Worm (Caenorhabditis elegans) whole organism, L2 larva: ENCODE data around the gene F26G5.1.
A peak's percentile ranks its signal among the peaks of the same experiment; 100 is the strongest.

Experiments used
- C34F6.9 ChIP-seq: fragments of 150-350 bp; optimal IDR thresholded peaks from 2 replicates; lab custom pipeline; 2014; ENCODE audit warnings: missing biosample characterization, missing genetic modification characterization
- F13H6.1 ChIP-seq: sonication (generic microtip); optimal IDR thresholded peaks from 2 replicates; lab custom pipeline; 2016; ENCODE audit warnings: missing genetic modification characterization, missing compliant biosample characterization
- Y55F3AM.14 ChIP-seq: fragments of 200-800 bp; sonication (Bioruptor generic); optimal IDR thresholded peaks from 2 replicates; lab custom pipeline; 2018; ENCODE audit warnings: mild to moderate bottlenecking, missing genetic modification characterization, missing compliant biosample characterization
- alr-1 ChIP-seq: fragments of 150-350 bp; optimal IDR thresholded peaks from 2 replicates; lab custom pipeline; 2014; ENCODE audit warnings: missing biosample characterization, missing genetic modification characterization
- aly-2 ChIP-seq: fragments of 150-350 bp; optimal IDR thresholded peaks from 2 replicates; lab custom pipeline; 2014; ENCODE audit warnings: missing biosample characterization, missing genetic modification characterization
- ceh-16 ChIP-seq: fragments of 150-350 bp; optimal IDR thresholded peaks from 2 replicates; lab custom pipeline; 2014; ENCODE audit warnings: missing biosample characterization, missing genetic modification characterization
- crh-2 ChIP-seq: sonication (generic microtip); optimal IDR thresholded peaks from 2 replicates; lab custom pipeline; 2017; ENCODE audit warnings: missing biosample characterization, missing genetic modification characterization
- egl-27 ChIP-seq: sonication (generic microtip); optimal IDR thresholded peaks from 3 replicates; lab custom pipeline; 2017; ENCODE audit warnings: missing biosample characterization, missing genetic modification reagents, missing genetic modification characterization
- elt-1 ChIP-seq: fragments of 150-350 bp; optimal IDR thresholded peaks from 2 replicates; lab custom pipeline; 2014; ENCODE audit warnings: missing biosample characterization, missing genetic modification characterization
- elt-3 ChIP-seq: sonication (generic microtip); optimal IDR thresholded peaks from 2 replicates; lab custom pipeline; 2017; ENCODE audit warnings: missing biosample characterization, missing genetic modification characterization
- fos-1 ChIP-seq: fragments of 150-350 bp; optimal IDR thresholded peaks from 2 replicates; lab custom pipeline; 2014; ENCODE audit warnings: missing biosample characterization, missing genetic modification characterization
- gmeb-1 ChIP-seq: fragments of 150-350 bp; optimal IDR thresholded peaks from 2 replicates; lab custom pipeline; 2014; ENCODE audit warnings: missing biosample characterization, missing genetic modification characterization
- lin-13 ChIP-seq: fragments of 150-350 bp; optimal IDR thresholded peaks from 2 replicates; lab custom pipeline; 2014; ENCODE audit warnings: missing biosample characterization, missing genetic modification reagents, missing genetic modification characterization
- mab-5 ChIP-seq: fragments of 150-350 bp; optimal IDR thresholded peaks from 2 replicates; lab custom pipeline; 2014; ENCODE audit warnings: missing biosample characterization, missing genetic modification characterization
- mdl-1 ChIP-seq, 2 experiments: fragments of 150-350 bp in 1 of 2; sonication (generic microtip) in 1 of 2; optimal IDR thresholded peaks; 2 replicates each; lab custom pipeline; 2017; ENCODE audit warnings: missing biosample characterization in 2 of 2, missing genetic modification characterization in 2 of 2
- nhr-10 ChIP-seq: sonication (generic microtip); optimal IDR thresholded peaks from 2 replicates; lab custom pipeline; 2017; ENCODE audit warnings: missing biosample characterization, missing genetic modification characterization
- nhr-6 ChIP-seq: fragments of 150-350 bp; optimal IDR thresholded peaks from 2 replicates; lab custom pipeline; 2014; ENCODE audit warnings: missing biosample characterization, missing genetic modification characterization
- skn-1 ChIP-seq: sonication (generic microtip); optimal IDR thresholded peaks from 2 replicates; lab custom pipeline; 2017; ENCODE audit warnings: missing biosample characterization, missing genetic modification characterization
- sma-3 ChIP-seq: sonication (generic microtip); optimal IDR thresholded peaks from 2 replicates; lab custom pipeline; 2016; ENCODE audit warnings: missing genetic modification reagents, missing genetic modification characterization, missing compliant biosample characterization
- sma-9 ChIP-seq, 2 experiments: fragments of 150-350 bp in 1 of 2; sonication (generic microtip) in 1 of 2; optimal IDR thresholded peaks; 2 replicates each; lab custom pipeline; 2014 to 2016; ENCODE audit warnings: missing genetic modification characterization in 2 of 2, mild to moderate bottlenecking in 1 of 2, missing biosample characterization in 1 of 2, missing compliant biosample characterization in 1 of 2, missing genetic modification reagents in 1 of 2, moderate library complexity in 1 of 2
- unc-39 ChIP-seq: fragments of 150-350 bp; optimal IDR thresholded peaks from 2 replicates; lab custom pipeline; 2014; ENCODE audit warnings: missing biosample characterization, missing genetic modification characterization
- unc-62 ChIP-seq: fragments of 150-350 bp; optimal IDR thresholded peaks from 2 replicates; lab custom pipeline; 2014; ENCODE audit warnings: missing biosample characterization, missing genetic modification reagents, missing genetic modification characterization
- zag-1 ChIP-seq: fragments of 150-350 bp; optimal IDR thresholded peaks from 2 replicates; lab custom pipeline; 2014; ENCODE audit warnings: missing biosample characterization, missing genetic modification characterization
- ztf-1 ChIP-seq: fragments of 200-800 bp; sonication (Bioruptor generic); conservative IDR thresholded peaks from 2 replicates; pipeline ENCODE4 v1.3.6; 2022; ENCODE audit warnings: missing genetic modification characterization, missing compliant biosample characterization
- ztf-11 ChIP-seq: sonication (generic microtip); optimal IDR thresholded peaks from 2 replicates; lab custom pipeline; 2017; ENCODE audit warnings: missing biosample characterization, missing genetic modification characterization

F26G5.1 gene

ce11 chrV:5026438-5026837 is 51.2 kb downstream of the F26G5.1 start:
- TF ChIP-seq lin-13 (GFP tag; lab: Kevin White, UChicago) (no peak), alr-1 (no peak), aly-2 (no peak), mdl-1 (tag; optimal IDR thresholded peaks at IDR 0.05; lab: Kevin White, UChicago) (no peak), fos-1 (tag; lab: Kevin White, UChicago) (peak; percentile 92), Y55F3AM.14 (GFP tag; lab: Kevin White, UChicago) (peak; percentile 11), mab-5 (no peak), ceh-16 (tag; lab: Kevin White, UChicago) (no peak), elt-1 (tag; lab: Kevin White, UChicago) (no peak), skn-1 (tag; lab: Kevin White, UChicago) (no peak), gmeb-1 (no peak), elt-3 (tag; lab: Kevin White, UChicago) (no peak), C34F6.9 (tag; lab: Kevin White, UChicago) (no peak), crh-2 (tag; lab: Kevin White, UChicago) (peak; percentile 44), F13H6.1 (tag; lab: Kevin White, UChicago) (peak; percentile 22), egl-27 (tag; lab: Kevin White, UChicago) (no peak), unc-62 (GFP tag; lab: Kevin White, UChicago) (no peak), sma-3 (GFP tag; lab: Kevin White, UChicago) (no peak), nhr-6 (no peak), nhr-10 (tag; lab: Kevin White, UChicago) (no peak), unc-39 (tag; lab: Kevin White, UChicago) (no peak), ztf-11 (tag; lab: Kevin White, UChicago) (no peak), zag-1 (no peak), ztf-1 (GFP tag; lab: Robert Waterston, UW) (no peak), sma-9 (GFP tag; optimal IDR thresholded peaks at IDR 0.05; lab: Kevin White, UChicago) (peak; percentile 5), sma-9 (tag; optimal IDR thresholded peaks at IDR 0.05; lab: Kevin White, UChicago) (no peak)
